Worm (Caenorhabditis elegans) whole organism, young adult: ENCODE results near the gene T13C5.6.

Experiments used
- B0035.1 ChIP-seq: sonication (generic microtip); optimal IDR thresholded peaks from 2 replicates; lab custom pipeline; 2016; ENCODE audit warnings: missing genetic modification characterization, mild to moderate bottlenecking, missing compliant biosample characterization, missing genotype, missing genetic modification reagents
- B0336.3 ChIP-seq: fragments of 200-800 bp; sonication (Bioruptor generic); IDR thresholded peaks from 2 replicates; pipeline ENCODE4 v1.3.6; 2022; ENCODE audit warnings: missing genetic modification characterization, missing compliant biosample characterization
- C06A6.2 ChIP-seq: fragments of 200-800 bp; sonication (Bioruptor generic); conservative IDR thresholded peaks from 2 replicates; pipeline ENCODE4 v1.3.6; 2022; ENCODE audit warnings: missing genetic modification characterization, missing compliant biosample characterization
- Y53F4B.3 ChIP-seq: fragments of 200-800 bp; sonication (Bioruptor generic); IDR thresholded peaks from 2 replicates; pipeline ENCODE4 v1.3.6; 2022; ENCODE audit warnings: missing genetic modification reagents, missing genetic modification characterization, missing compliant biosample characterization
- Y56A3A.18 ChIP-seq: fragments of 200-800 bp; sonication (Bioruptor generic); IDR thresholded peaks from 2 replicates; pipeline ENCODE4 v1.3.6; 2022; ENCODE audit warnings: missing genetic modification reagents, missing genetic modification characterization, missing compliant biosample characterization
- Y79H2A.3 ChIP-seq: fragments of 200-800 bp; sonication (Bioruptor generic); conservative IDR thresholded peaks from 2 replicates; pipeline ENCODE4 v1.3.6; 2022; ENCODE audit warnings: missing genetic modification reagents, missing genetic modification characterization, missing compliant biosample characterization
- ZK185.1 ChIP-seq: sonication (generic microtip); optimal IDR thresholded peaks from 2 replicates; lab custom pipeline; 2016; ENCODE audit warnings: mild to moderate bottlenecking, missing genetic modification characterization, missing compliant biosample characterization; ENCODE audit not compliant: poor library complexity, severe bottlenecking
- akir-1 ChIP-seq: fragments of 200-800 bp; sonication (Bioruptor generic); optimal IDR thresholded peaks from 2 replicates; lab custom pipeline; 2018; ENCODE audit warnings: mild to moderate bottlenecking, missing genetic modification characterization, moderate library complexity, missing compliant biosample characterization
- atf-7 ChIP-seq: sonication (generic microtip); optimal IDR thresholded peaks from 2 replicates; lab custom pipeline; 2017; ENCODE audit warnings: mild to moderate bottlenecking, missing genetic modification characterization, missing compliant biosample characterization
- attf-5 ChIP-seq: fragments of 200-800 bp; sonication (Bioruptor generic); optimal IDR thresholded peaks from 2 replicates; lab custom pipeline; 2018; ENCODE audit warnings: mild to moderate bottlenecking, missing genetic modification characterization, missing compliant biosample characterization
- bed-2 ChIP-seq: fragments of 200-800 bp; sonication (Bioruptor generic); IDR thresholded peaks from 2 replicates; pipeline ENCODE4 v1.3.6; 2022; ENCODE audit warnings: missing genetic modification reagents, missing genetic modification characterization, missing compliant biosample characterization
- ceh-27 ChIP-seq: fragments of 200-800 bp; sonication (Bioruptor generic); optimal IDR thresholded peaks from 2 replicates; lab custom pipeline; 2018; ENCODE audit warnings: mild to moderate bottlenecking, missing genetic modification characterization, moderate library complexity, missing compliant biosample characterization
- ceh-91 ChIP-seq: fragments of 200-800 bp; sonication (Bioruptor generic); IDR thresholded peaks from 2 replicates; pipeline ENCODE4 v1.3.6; 2022; ENCODE audit warnings: missing genetic modification reagents, missing genetic modification characterization, missing compliant biosample characterization
- dpff-1 ChIP-seq: sonication (generic microtip); optimal IDR thresholded peaks from 2 replicates; lab custom pipeline; 2017; ENCODE audit warnings: mild to moderate bottlenecking, missing genetic modification characterization, missing compliant biosample characterization
- dpl-1 ChIP-seq: fragments of 150-350 bp; optimal IDR thresholded peaks from 2 replicates; lab custom pipeline; 2014; ENCODE audit warnings: missing biosample characterization, missing genetic modification reagents, missing genetic modification characterization
- efl-1 ChIP-seq: fragments of 150-350 bp; optimal IDR thresholded peaks from 2 replicates; lab custom pipeline; 2014; ENCODE audit warnings: missing biosample characterization, missing genetic modification reagents, missing genetic modification characterization
- egl-44 ChIP-seq: fragments of 200-800 bp; sonication (Bioruptor generic); IDR thresholded peaks from 2 replicates; pipeline ENCODE4 v1.3.6; 2022; ENCODE audit warnings: missing genetic modification reagents, missing genetic modification characterization, missing compliant biosample characterization
- egrh-3 ChIP-seq: fragments of 200-800 bp; sonication (Bioruptor generic); IDR thresholded peaks from 2 replicates; pipeline ENCODE4 v1.3.6; 2022; ENCODE audit warnings: missing genetic modification reagents, missing genetic modification characterization, missing compliant biosample characterization
- fkh-3 ChIP-seq: sonication (generic microtip); optimal IDR thresholded peaks from 2 replicates; lab custom pipeline; 2016; ENCODE audit warnings: mild to moderate bottlenecking, missing genetic modification characterization, missing compliant biosample characterization
- hmg-1.2 ChIP-seq: fragments of 200-800 bp; sonication (Bioruptor generic); IDR thresholded peaks from 2 replicates; pipeline ENCODE4 v1.3.6; 2022; ENCODE audit warnings: missing genetic modification reagents, missing genetic modification characterization, missing compliant biosample characterization
- lsy-27 ChIP-seq: sonication (generic microtip); optimal IDR thresholded peaks from 2 replicates; lab custom pipeline; 2017; ENCODE audit warnings: missing genetic modification characterization, mild to moderate bottlenecking, missing compliant biosample characterization, antibody characterized with exemption, missing genotype, borderline replicate concordance; ENCODE audit not compliant: insufficient read depth
- madf-10 ChIP-seq: sonication (generic microtip); optimal IDR thresholded peaks from 2 replicates; lab custom pipeline; 2016; ENCODE audit warnings: mild to moderate bottlenecking, missing genetic modification characterization, missing compliant biosample characterization
- mcd-1 ChIP-seq: fragments of 200-800 bp; sonication (Bioruptor generic); IDR thresholded peaks from 2 replicates; pipeline ENCODE4 v1.3.6; 2022; ENCODE audit warnings: missing genetic modification reagents, missing genetic modification characterization, missing compliant biosample characterization
- nfya-1 ChIP-seq: sonication (generic microtip); optimal IDR thresholded peaks from 2 replicates; lab custom pipeline; 2017; ENCODE audit warnings: antibody characterized with exemption, missing compliant biosample characterization, missing genetic modification characterization, borderline replicate concordance; ENCODE audit not compliant: insufficient read depth
- nhr-179 ChIP-seq: sonication (generic microtip); optimal IDR thresholded peaks from 2 replicates; lab custom pipeline; 2016; ENCODE audit warnings: mild to moderate bottlenecking, missing genetic modification characterization, missing compliant biosample characterization
- sea-2 ChIP-seq: fragments of 200-800 bp; sonication (Bioruptor generic); IDR thresholded peaks from 2 replicates; pipeline ENCODE4 v1.3.6; 2022; ENCODE audit warnings: missing genetic modification characterization, missing compliant biosample characterization
- snpc-1.1 ChIP-seq: sonication (generic microtip); optimal IDR thresholded peaks from 2 replicates; lab custom pipeline; 2017; ENCODE audit warnings: missing genetic modification characterization, mild to moderate bottlenecking, missing compliant biosample characterization, antibody characterized with exemption, moderate library complexity, missing genotype, missing genetic modification reagents; ENCODE audit not compliant: insufficient read depth
- snpc-4 ChIP-seq, 5 experiments: fragments of 150-350 bp in 1 of 5; sonication (generic microtip) in 4 of 5; optimal IDR thresholded peaks; 2 replicates each; lab custom pipeline; 2014 to 2018; ENCODE audit warnings: missing genetic modification characterization in 5 of 5, missing biosample characterization in 3 of 5, antibody characterized with exemption in 2 of 5, mild to moderate bottlenecking in 2 of 5, missing compliant biosample characterization in 2 of 5, missing genotype in 2 of 5, moderate library complexity in 2 of 5, missing genetic modification reagents in 1 of 5
- tbx-9 ChIP-seq: sonication (generic microtip); optimal IDR thresholded peaks from 2 replicates; lab custom pipeline; 2016; ENCODE audit warnings: borderline replicate concordance, missing genetic modification characterization, inconsistent platforms, missing compliant biosample characterization
- tlf-1 ChIP-seq: fragments of 200-800 bp; sonication (Bioruptor generic); optimal IDR thresholded peaks from 2 replicates; lab custom pipeline; 2018; ENCODE audit warnings: mild to moderate bottlenecking, missing genetic modification characterization, missing compliant biosample characterization
- unc-62 ChIP-seq: fragments of 150-350 bp; optimal IDR thresholded peaks from 2 replicates; lab custom pipeline; 2014; ENCODE audit warnings: missing biosample characterization, missing genetic modification reagents, missing genetic modification characterization
- xnd-1 ChIP-seq: sonication (generic microtip); optimal IDR thresholded peaks from 2 replicates; lab custom pipeline; 2016; ENCODE audit warnings: missing genotype, missing genetic modification reagents, missing genetic modification characterization, missing compliant biosample characterization
- ztf-28 ChIP-seq: fragments of 200-800 bp; sonication (Bioruptor generic); IDR thresholded peaks from 2 replicates; pipeline ENCODE4 v1.3.6; 2022; ENCODE audit warnings: missing genetic modification reagents, missing genetic modification characterization, missing compliant biosample characterization
- ztf-3 ChIP-seq: fragments of 200-800 bp; sonication (Bioruptor generic); optimal IDR thresholded peaks from 2 replicates; lab custom pipeline; 2018; ENCODE audit warnings: mild to moderate bottlenecking, missing genetic modification characterization, missing compliant biosample characterization

Gene T13C5.6

ce11 chrX:6247013-6247412 is 39.5 kb upstream of the T13C5.6 start:
- TF ChIP-seq B0035.1 (no peak), lsy-27 (tag; lab: Kevin White, UChicago) (no peak), ztf-3 (GFP tag; lab: Kevin White, UChicago) (no peak), ceh-27 (GFP tag; lab: Kevin White, UChicago) (no peak), C06A6.2 (GFP tag; lab: Robert Waterston, UW) (no peak), fkh-3 (tag; lab: Kevin White, UChicago) (no peak), mcd-1 (GFP tag; lab: Robert Waterston, UW) (no peak), dpl-1 (no peak), tbx-9 (no peak), B0336.3 (GFP tag; lab: Robert Waterston, UW) (no peak), ceh-91 (GFP tag; lab: Robert Waterston, UW) (no peak), tlf-1 (GFP tag; lab: Kevin White, UChicago) (no peak), xnd-1 (tag; lab: Kevin White, UChicago) (no peak), bed-2 (no peak), dpff-1 (no peak), attf-5 (no peak), snpc-1.1 (tag; lab: Kevin White, UChicago) (no peak), nhr-179 (no peak), nfya-1 (tag; lab: Kevin White, UChicago) (no peak), atf-7 (tag; lab: Kevin White, UChicago) (no peak)

DNA sequence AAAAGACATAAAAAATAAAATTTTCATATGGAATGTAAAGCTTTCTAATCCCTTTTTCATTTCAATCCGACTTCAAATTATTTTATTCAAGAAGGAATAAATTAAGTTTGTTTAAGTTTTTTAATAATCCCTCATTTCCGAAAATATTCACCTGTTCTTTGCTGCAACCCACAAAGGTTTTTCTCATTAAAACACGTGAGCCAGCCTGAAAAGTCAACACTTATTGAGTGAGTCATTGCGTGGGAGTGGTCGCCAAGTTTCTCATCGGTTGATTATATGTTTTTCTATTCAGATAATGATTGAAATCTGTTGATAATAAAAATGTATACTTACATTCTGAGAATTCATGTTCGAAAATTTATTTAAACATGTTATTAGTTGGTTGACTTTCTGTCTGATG is 38.0 kb upstream of the T13C5.6 start:
- TF ChIP-seq ZK185.1 (tag; lab: Kevin White, UChicago) (no peak), egl-44 (GFP tag; lab: Robert Waterston, UW) (no peak), madf-10 (tag; lab: Kevin White, UChicago) (no peak), ztf-28 (GFP tag; lab: Robert Waterston, UW) (no peak), sea-2 (no peak), snpc-4 (GFP tag; optimal IDR thresholded peaks at IDR 0.05; lab: Kevin White, UChicago) (no peak), snpc-4 (tag; optimal IDR thresholded peaks at IDR 0.05; lab: Kevin White, UChicago) (no peak)

DNA sequence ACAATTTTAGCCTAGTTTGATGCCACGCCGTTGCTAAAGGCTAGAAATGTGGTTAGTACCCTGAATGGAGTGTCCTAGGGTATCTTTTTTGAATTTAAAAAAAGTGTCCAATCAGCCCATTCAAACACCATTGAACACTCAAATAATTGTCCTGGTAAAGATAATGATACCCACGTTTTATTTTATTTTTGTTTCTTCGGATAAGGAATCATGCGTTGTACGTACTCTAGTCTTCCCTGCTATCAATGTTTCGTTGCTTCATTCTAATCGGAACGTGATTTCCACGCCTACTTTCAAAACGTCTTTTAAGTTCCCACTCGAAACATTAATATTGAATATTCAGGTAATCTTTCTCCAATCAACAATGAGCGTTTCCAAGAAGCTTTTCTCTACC is 33.1 kb upstream of the T13C5.6 start, which contains the start of gene got-2.2:
TSS of gene got-2.2 (plus strand) at position 344 of the 394 bp plus-strand sequence.
- TF ChIP-seq hmg-1.2 (no peak), Y56A3A.18 (GFP tag; lab: Robert Waterston, UW) (no peak), dpff-1 (no peak), nhr-179 (no peak), B0035.1 (no peak), Y53F4B.3 (no peak), Y79H2A.3 (GFP tag; lab: Robert Waterston, UW) (no peak), akir-1 (no peak), efl-1 (no peak), egrh-3 (GFP tag; lab: Robert Waterston, UW) (no peak), unc-62 (GFP tag; lab: Kevin White, UChicago) (no peak)
